Worm (Caenorhabditis elegans) whole organism, L4/young adult: ENCODE data around the gene atp-2.

Experiments used
- W03F9.2 ChIP-seq: fragments of 150-350 bp; optimal IDR thresholded peaks from 2 replicates; lab custom pipeline; 2014; ENCODE audit warnings: missing biosample characterization, missing genetic modification characterization
- dao-5 ChIP-seq: sonication (generic microtip); optimal IDR thresholded peaks from 2 replicates; lab custom pipeline; 2016; ENCODE audit warnings: missing genotype, missing genetic modification characterization, moderate library complexity, missing compliant biosample characterization
- him-1 ChIP-seq: sonication (generic microtip); optimal IDR thresholded peaks from 2 replicates; lab custom pipeline; 2016; ENCODE audit warnings: missing genotype, missing genetic modification reagents, missing genetic modification characterization, missing compliant biosample characterization

- TF ChIP-seq dao-5 (tag; lab: Kevin White, UChicago) (no peak), him-1 (tag; lab: Kevin White, UChicago) (no peak), W03F9.2 (tag; lab: Kevin White, UChicago) (no peak)
Observed at ce11 chrIII:5241854-5242253, 13.6 kb downstream of the atp-2 start.
